Worm (Caenorhabditis elegans): ENCODE results near the gene F54C8.7.

DNA sequence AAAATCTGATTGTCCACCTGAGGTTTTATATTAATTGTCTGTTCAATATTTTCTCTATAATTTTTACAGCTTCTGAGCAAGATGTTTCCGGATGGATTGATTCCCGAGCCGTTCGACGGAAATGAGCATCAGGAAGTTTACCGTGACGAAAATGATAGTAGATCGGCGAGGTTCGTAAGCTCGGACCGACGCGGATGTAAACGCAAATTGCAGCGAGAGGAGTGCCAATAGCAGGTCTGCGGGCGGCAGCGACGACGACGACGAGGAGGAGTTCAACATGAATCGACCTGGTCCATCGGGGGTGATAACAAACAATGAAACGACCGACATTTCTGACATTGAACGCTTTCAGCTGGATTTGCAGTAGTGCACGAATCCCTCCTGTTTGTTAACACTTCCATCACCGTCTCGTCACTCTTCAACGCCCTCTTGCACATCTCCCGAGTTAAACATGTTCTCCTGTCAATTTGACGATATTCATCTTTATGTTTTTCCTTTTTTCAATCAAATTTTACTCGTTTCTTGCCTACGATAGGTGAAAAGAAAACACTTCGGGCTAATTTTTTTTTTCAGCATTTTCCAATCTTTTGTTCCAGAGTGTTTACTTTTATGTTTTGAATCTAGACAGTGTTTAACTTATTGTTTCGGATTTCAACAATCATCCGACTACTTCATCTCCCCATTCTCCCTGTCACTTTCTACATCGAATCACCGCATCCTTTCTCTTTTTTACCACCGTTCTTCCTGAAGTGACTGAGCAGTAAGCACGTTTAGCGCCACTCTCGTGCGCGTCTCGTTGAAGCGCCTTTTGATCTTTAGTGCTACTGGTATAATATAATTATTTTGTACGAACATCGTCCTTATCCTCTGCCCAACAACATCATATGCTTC is 8.3 kb upstream of the F54C8.7 start:
- TF ChIP-seq W03F9.2 (tag; optimal IDR thresholded peaks at IDR 0.05) (no peak), him-1 (tag; optimal IDR thresholded peaks at IDR 0.05) (no peak)
